Fruit fly (Drosophila melanogaster) whole organism, embryonic: ENCODE results near the gene Mlp84B.
A peak's percentile ranks its signal among the peaks of the same experiment; 100 is the strongest.

Experiments
- Abd-B ChIP-seq: fragments of 200-800 bp; sonication (Bioruptor generic); optimal IDR thresholded peaks from 2 replicates; lab custom pipeline; 2018; ENCODE audit warnings: missing biosample characterization, mild to moderate bottlenecking, missing genetic modification characterization, moderate library complexity
- CG10147 ChIP-seq: fragments of 200-800 bp; sonication (Bioruptor generic); optimal IDR thresholded peaks from 2 replicates; lab custom pipeline; 2019; ENCODE audit warnings: missing biosample characterization, mild to moderate bottlenecking, missing genetic modification characterization, moderate library complexity
- CG10267 ChIP-seq: fragments of 200-800 bp; sonication (Bioruptor generic); optimal IDR thresholded peaks from 2 replicates; lab custom pipeline; 2018; ENCODE audit warnings: missing biosample characterization, mild to moderate bottlenecking, missing genetic modification characterization, moderate library complexity
- CG14860 ChIP-seq: fragments of 200-800 bp; sonication (Bioruptor generic); IDR thresholded peaks from 3 replicates; pipeline ENCODE4 v1.3.6; 2022; ENCODE audit warnings: missing biosample characterization, missing genetic modification characterization; ENCODE audit not compliant: partially characterized antibody
- CG1529 ChIP-seq: fragments of 200-800 bp; sonication (Bioruptor generic); optimal IDR thresholded peaks from 3 replicates; lab custom pipeline; 2018; ENCODE audit warnings: missing biosample characterization, missing genetic modification characterization
- CG16863 ChIP-seq: fragments of 200-800 bp; sonication (Bioruptor generic); optimal IDR thresholded peaks from 3 replicates; lab custom pipeline; 2016; ENCODE audit warnings: missing biosample characterization, missing genetic modification characterization
- CG18262 ChIP-seq: fragments of 200-800 bp; optimal IDR thresholded peaks from 3 replicates; lab custom pipeline; 2019; ENCODE audit warnings: missing biosample characterization, mild to moderate bottlenecking, missing genetic modification characterization, moderate library complexity
- CG2889 ChIP-seq: fragments of 200-800 bp; sonication (Bioruptor generic); IDR thresholded peaks from 3 replicates; pipeline ENCODE4 v1.3.6; 2022; ENCODE audit warnings: missing biosample characterization, missing genetic modification characterization
- CG4360 ChIP-seq: fragments of 200-800 bp; sonication (Bioruptor generic); IDR thresholded peaks from 2 replicates; pipeline ENCODE4 v1.3.6; 2022; ENCODE audit warnings: missing biosample characterization, missing genetic modification characterization
- CG4730 ChIP-seq: fragments of 200-800 bp; sonication (Bioruptor generic); IDR thresholded peaks from 2 replicates; pipeline ENCODE4 v1.3.6; 2022; ENCODE audit warnings: missing biosample characterization, missing genetic modification characterization
- CG6683 ChIP-seq: fragments of 200-800 bp; sonication (Bioruptor generic); optimal IDR thresholded peaks from 2 replicates; lab custom pipeline; 2017; ENCODE audit warnings: missing biosample characterization, mild to moderate bottlenecking, missing genetic modification characterization, missing genetic modification reagents
- CG6791 ChIP-seq: fragments of 200-800 bp; sonication (Bioruptor generic); IDR thresholded peaks from 3 replicates; pipeline ENCODE4 v1.3.6; 2022; ENCODE audit warnings: missing biosample characterization, missing genetic modification characterization; ENCODE audit not compliant: partially characterized antibody
- CG7271 ChIP-seq: fragments of 200-800 bp; sonication (Bioruptor generic); optimal IDR thresholded peaks from 2 replicates; lab custom pipeline; 2018; ENCODE audit warnings: missing biosample characterization, mild to moderate bottlenecking, missing genetic modification characterization, moderate library complexity
- CG7556 ChIP-seq: fragments of 200-800 bp; sonication (Bioruptor generic); optimal IDR thresholded peaks from 2 replicates; lab custom pipeline; 2017; ENCODE audit warnings: missing biosample characterization, mild to moderate bottlenecking, missing genetic modification characterization
- CG8944 ChIP-seq: fragments of 200-800 bp; sonication (Bioruptor generic); optimal IDR thresholded peaks from 3 replicates; lab custom pipeline; 2016; ENCODE audit warnings: missing biosample characterization, missing genetic modification characterization
- Chrac-16 ChIP-seq: fragments of 200-800 bp; sonication (Bioruptor generic); optimal IDR thresholded peaks from 3 replicates; lab custom pipeline; 2016; ENCODE audit warnings: missing biosample characterization, missing genetic modification characterization
- CoRest ChIP-seq: fragments of 200-800 bp; sonication (Bioruptor generic); optimal IDR thresholded peaks from 3 replicates; lab custom pipeline; 2018; ENCODE audit warnings: missing biosample characterization, mild to moderate bottlenecking, missing genetic modification characterization, moderate library complexity
- H15 ChIP-seq: fragments of 200-800 bp; sonication (Bioruptor generic); IDR thresholded peaks from 3 replicates; pipeline ENCODE4 v1.3.6; 2022; ENCODE audit warnings: missing biosample characterization, missing genetic modification characterization
- Hmx ChIP-seq: fragments of 200-800 bp; sonication (Bioruptor generic); optimal IDR thresholded peaks from 2 replicates; lab custom pipeline; 2016; ENCODE audit warnings: missing biosample characterization, missing genetic modification characterization
- Hr3 ChIP-seq: fragments of 200-800 bp; sonication (Bioruptor generic); optimal IDR thresholded peaks from 3 replicates; lab custom pipeline; 2016; ENCODE audit warnings: missing biosample characterization, missing genetic modification characterization
- Lhr ChIP-seq: fragments of 200-800 bp; sonication (Bioruptor generic); optimal IDR thresholded peaks from 3 replicates; lab custom pipeline; 2017; ENCODE audit warnings: mild to moderate bottlenecking, missing biosample characterization, missing genetic modification reagents, missing genetic modification characterization
- Lpt ChIP-seq: fragments of >200 bp; optimal IDR thresholded peaks from 2 replicates; lab custom pipeline; 2018; ENCODE audit warnings: missing biosample characterization, missing genetic modification characterization
- MESR4 ChIP-seq: fragments of 200-800 bp; sonication (Bioruptor generic); optimal IDR thresholded peaks from 2 replicates; lab custom pipeline; 2018; ENCODE audit warnings: missing biosample characterization, mild to moderate bottlenecking, missing genetic modification characterization, moderate library complexity
- NFAT ChIP-seq: fragments of 200-800 bp; sonication (Bioruptor generic); IDR thresholded peaks from 2 replicates; pipeline ENCODE4 v1.3.6; 2022; ENCODE audit warnings: missing biosample characterization, missing genetic modification characterization
- NK7.1 ChIP-seq: fragments of 200-800 bp; sonication (Bioruptor generic); optimal IDR thresholded peaks from 3 replicates; lab custom pipeline; 2016; ENCODE audit warnings: missing biosample characterization, missing genetic modification characterization
- Nf-YC ChIP-seq: fragments of 200-800 bp; optimal IDR thresholded peaks from 3 replicates; lab custom pipeline; 2019; ENCODE audit warnings: missing biosample characterization, mild to moderate bottlenecking, missing genetic modification characterization, moderate library complexity
- NfI ChIP-seq: fragments of 200-800 bp; sonication (Bioruptor generic); optimal IDR thresholded peaks from 3 replicates; lab custom pipeline; 2018; ENCODE audit warnings: missing biosample characterization, mild to moderate bottlenecking, missing genetic modification characterization, moderate library complexity
- Opbp ChIP-seq: fragments of 200-800 bp; sonication (Bioruptor generic); IDR thresholded peaks from 3 replicates; pipeline ENCODE4 v1.3.6; 2022; ENCODE audit warnings: missing biosample characterization, missing genetic modification characterization; ENCODE audit not compliant: partially characterized antibody
- Ptx1 ChIP-seq: fragments of 200-800 bp; sonication (Bioruptor generic); IDR thresholded peaks from 2 replicates; pipeline ENCODE4 v1.3.6; 2022; ENCODE audit warnings: missing biosample characterization, missing genetic modification characterization
- Rfx ChIP-seq: fragments of 200-800 bp; sonication (Bioruptor generic); IDR thresholded peaks from 2 replicates; pipeline ENCODE4 v1.3.6; 2022; ENCODE audit warnings: missing biosample characterization, missing genetic modification characterization
- Scr ChIP-seq: fragments of 200-800 bp; sonication (Bioruptor generic); IDR thresholded peaks from 2 replicates; pipeline ENCODE4 v1.3.6; 2022; ENCODE audit warnings: missing biosample characterization, missing genetic modification characterization; ENCODE audit not compliant: partially characterized antibody
- Trl ChIP-seq, 3 experiments: fragments of >200 bp in 2 of 3; fragments of 200-800 bp in 1 of 3; sonication (Bioruptor generic) in 1 of 3; optimal IDR thresholded peaks; 2 replicates in 1 of 3; 3 replicates in 2 of 3; lab custom pipeline; 2016 to 2017; ENCODE audit warnings: missing biosample characterization in 1 of 3, missing genetic modification characterization in 1 of 3
- Xbp1 ChIP-seq: fragments of 200-800 bp; sonication (Bioruptor generic); optimal IDR thresholded peaks from 3 replicates; lab custom pipeline; 2016; ENCODE audit warnings: missing biosample characterization, mild to moderate bottlenecking, missing genetic modification characterization
- YL-1 ChIP-seq: fragments of 200-800 bp; sonication (Bioruptor generic); optimal IDR thresholded peaks from 3 replicates; lab custom pipeline; 2017; ENCODE audit warnings: missing biosample characterization, mild to moderate bottlenecking, missing genetic modification characterization
- al ChIP-seq: fragments of 200-800 bp; sonication (Bioruptor generic); IDR thresholded peaks from 2 replicates; pipeline ENCODE4 v1.3.6; 2022; ENCODE audit warnings: missing biosample characterization, missing genetic modification characterization
- aop ChIP-seq: fragments of 200-800 bp; sonication (Bioruptor generic); IDR thresholded peaks from 2 replicates; pipeline ENCODE4 v1.3.6; 2022; ENCODE audit warnings: missing biosample characterization, missing genetic modification characterization
- ato ChIP-seq: fragments of 200-800 bp; sonication (Bioruptor generic); IDR thresholded peaks from 2 replicates; pipeline ENCODE4 v1.3.6; 2022; ENCODE audit warnings: missing biosample characterization, missing genetic modification characterization; ENCODE audit not compliant: partially characterized antibody
- dpn ChIP-seq, 2 experiments: fragments of 200-800 bp; sonication (Bioruptor generic); optimal IDR thresholded peaks; 3 replicates each; lab custom pipeline; 2016; ENCODE audit warnings: missing biosample characterization in 2 of 2, missing genetic modification characterization in 2 of 2
- fu2 ChIP-seq: fragments of 200-800 bp; sonication (Bioruptor generic); optimal IDR thresholded peaks from 2 replicates; lab custom pipeline; 2016; ENCODE audit warnings: missing biosample characterization, missing genetic modification characterization
- jigr1 ChIP-seq: fragments of 200-800 bp; sonication (Bioruptor generic); IDR thresholded peaks from 3 replicates; pipeline ENCODE4 v1.3.6; 2022; ENCODE audit warnings: missing biosample characterization, missing genetic modification characterization
- knrl ChIP-seq: fragments of 200-800 bp; sonication (Bioruptor generic); IDR thresholded peaks from 3 replicates; pipeline ENCODE4 v1.3.6; 2022; ENCODE audit warnings: missing biosample characterization, missing genetic modification characterization; ENCODE audit not compliant: partially characterized antibody
- lab ChIP-seq: fragments of 200-800 bp; sonication (Bioruptor generic); optimal IDR thresholded peaks from 3 replicates; lab custom pipeline; 2017; ENCODE audit warnings: missing biosample characterization, missing genetic modification characterization, mild to moderate bottlenecking, moderate library complexity, missing genetic modification reagents
- nau ChIP-seq: fragments of 200-800 bp; sonication (Bioruptor generic); optimal IDR thresholded peaks from 3 replicates; lab custom pipeline; 2017; ENCODE audit warnings: missing biosample characterization, mild to moderate bottlenecking, missing genetic modification characterization, missing genetic modification reagents
- nmo ChIP-seq: fragments of 200-800 bp; sonication (Bioruptor generic); optimal IDR thresholded peaks from 2 replicates; lab custom pipeline; 2018; ENCODE audit warnings: missing biosample characterization, mild to moderate bottlenecking, missing genetic modification characterization, moderate library complexity
- oc ChIP-seq: fragments of 200-800 bp; sonication (Bioruptor generic); optimal IDR thresholded peaks from 2 replicates; lab custom pipeline; 2018; ENCODE audit warnings: missing biosample characterization, mild to moderate bottlenecking, missing genetic modification characterization, moderate library complexity
- sens ChIP-seq: fragments of 200-800 bp; sonication (Bioruptor generic); peaks from one replicate; lab custom pipeline; 2016; ENCODE audit warnings: missing biosample characterization, missing genetic modification characterization
- tx ChIP-seq: fragments of 200-800 bp; sonication (Bioruptor generic); optimal IDR thresholded peaks from 2 replicates; lab custom pipeline; 2016; ENCODE audit warnings: missing biosample characterization, missing genetic modification characterization
- unpg ChIP-seq: fragments of 200-800 bp; sonication (Bioruptor generic); optimal IDR thresholded peaks from 3 replicates; lab custom pipeline; 2018; ENCODE audit warnings: missing biosample characterization, mild to moderate bottlenecking, missing genetic modification characterization, moderate library complexity
- usp ChIP-seq: fragments of >200 bp; optimal IDR thresholded peaks from 2 replicates; lab custom pipeline; 2017; ENCODE audit warnings: missing biosample characterization, missing genetic modification characterization
- zen ChIP-seq: fragments of 200-800 bp; sonication (Bioruptor generic); optimal IDR thresholded peaks from 3 replicates; lab custom pipeline; 2018; ENCODE audit warnings: missing biosample characterization, mild to moderate bottlenecking, missing genetic modification characterization, moderate library complexity

Mlp84B gene

dm6 chr3R:7075712-7076183 is 41.8 kb downstream of the Mlp84B start (continued):
- peak; percentile 98 for TF ChIP-seq sens (GFP tag; lab: Kevin White, UChicago)
- no peak for TF ChIP-seq YL-1 (GFP tag; lab: Kevin White, UChicago)
- TF ChIP-seq Xbp1 (GFP tag; lab: Kevin White, UChicago), result peak; percentile 92
- TF ChIP-seq MESR4 (GFP tag; lab: Kevin White, UChicago), result peak; percentile 0
- peak; percentile 85 for TF ChIP-seq CG6683 (GFP tag; lab: Kevin White, UChicago)
- TF ChIP-seq Lhr (GFP tag; lab: Kevin White, UChicago), result peak; percentile 56
- peak; percentile 87 for TF ChIP-seq CG7556 (GFP tag; lab: Kevin White, UChicago)
- no peak for TF ChIP-seq CG14860 (GFP tag; lab: Robert Waterston, UW)
- peak; percentile 83 for TF ChIP-seq CG10267 (tag; lab: Kevin White, UChicago)
- TF ChIP-seq NK7.1, result peak; percentile 89
- no peak for TF ChIP-seq Lpt (GFP tag; lab: Kevin White, UChicago)
- TF ChIP-seq aop, result no peak
- peak; percentile 96 for TF ChIP-seq lab (GFP tag; lab: Kevin White, UChicago)
- peak; percentile 89 for TF ChIP-seq CG18262
- peak; percentile 87 for TF ChIP-seq CoRest
- TF ChIP-seq Hmx (GFP tag; lab: Kevin White, UChicago), result peak; percentile 79
- TF ChIP-seq CG1529 (GFP tag; lab: Kevin White, UChicago), result peak; percentile 66
- TF ChIP-seq NFAT (GFP tag; lab: Robert Waterston, UW), result no peak
- no peak for TF ChIP-seq Rfx (GFP tag; lab: Robert Waterston, UW)
- no peak for TF ChIP-seq CG4730 (GFP tag; lab: Robert Waterston, UW)
- peak; percentile 85 for TF ChIP-seq Abd-B (GFP tag; lab: Kevin White, UChicago)
- no peak for TF ChIP-seq Scr
- peak; percentile 89 to 93 for TF ChIP-seq dpn (GFP tag; optimal IDR thresholded peaks at IDR 0.05; lab: Kevin White, UChicago)
- peak; percentile 88 for TF ChIP-seq Chrac-16 (GFP tag; lab: Kevin White, UChicago)
- TF ChIP-seq CG7271 (tag; lab: Kevin White, UChicago), result peak; percentile 66
- TF ChIP-seq oc, result peak; percentile 87
- TF ChIP-seq Hr3 (GFP tag; lab: Kevin White, UChicago), result peak; percentile 83
- TF ChIP-seq CG6791 (GFP tag; lab: Robert Waterston, UW), result no peak
- TF ChIP-seq knrl (GFP tag; lab: Robert Waterston, UW), result no peak
- TF ChIP-seq ato (GFP tag; lab: Robert Waterston, UW), result no peak
- no peak for TF ChIP-seq usp (GFP tag; lab: Kevin White, UChicago)
- TF ChIP-seq Nf-YC (tag; lab: Kevin White, UChicago), result peak; percentile 60
- peak; percentile 89 for TF ChIP-seq NfI (GFP tag; lab: Kevin White, UChicago)
- no peak for TF ChIP-seq CG4360
- TF ChIP-seq nmo (GFP tag; lab: Kevin White, UChicago), result peak; percentile 91
- peak; percentile 87 for TF ChIP-seq CG16863 (GFP tag; lab: Kevin White, UChicago)
- no peak for TF ChIP-seq jigr1 (GFP tag; lab: Robert Waterston, UW)
- TF ChIP-seq unpg (GFP tag; lab: Kevin White, UChicago), result peak; percentile 91
- TF ChIP-seq nau (GFP tag; lab: Kevin White, UChicago), result peak; percentile 85
- TF ChIP-seq zen (tag; lab: Kevin White, UChicago), result peak; percentile 90
- peak; percentile 85 for TF ChIP-seq CG8944 (GFP tag; lab: Kevin White, UChicago)
- no peak for TF ChIP-seq Ptx1 (GFP tag; lab: Robert Waterston, UW)
- TF ChIP-seq CG2889 (GFP tag; lab: Robert Waterston, UW), result no peak
- peak; percentile 91 for TF ChIP-seq fu2
- peak; percentile 89 for TF ChIP-seq tx (GFP tag; lab: Kevin White, UChicago)
- no peak for TF ChIP-seq H15 (GFP tag; lab: Robert Waterston, UW)
- TF ChIP-seq Opbp, result no peak
- TF ChIP-seq Trl (optimal IDR thresholded peaks at IDR 0.05; lab: Kevin White, UChicago), result peak in 1 of 2 experiments; percentile 4
- TF ChIP-seq Trl (GFP tag; optimal IDR thresholded peaks at IDR 0.05; lab: Kevin White, UChicago), result peak; percentile 88
- TF ChIP-seq CG10147 (GFP tag; lab: Kevin White, UChicago), result peak; percentile 92
- TF ChIP-seq al (GFP tag; lab: Robert Waterston, UW), result no peak
